Fruit fly (Drosophila melanogaster) S2 (cell line): ENCODE measurements around the gene Jhbp11.

Source experiments
- CG8478 ChIP-seq: fragments of >200 bp; optimal IDR thresholded peaks from 2 replicates; lab custom pipeline; 2018
- CTCF ChIP-seq, 2 experiments: fragments of >200 bp; optimal IDR thresholded peaks; 2 replicates each; lab custom pipeline; 2018

DNA sequence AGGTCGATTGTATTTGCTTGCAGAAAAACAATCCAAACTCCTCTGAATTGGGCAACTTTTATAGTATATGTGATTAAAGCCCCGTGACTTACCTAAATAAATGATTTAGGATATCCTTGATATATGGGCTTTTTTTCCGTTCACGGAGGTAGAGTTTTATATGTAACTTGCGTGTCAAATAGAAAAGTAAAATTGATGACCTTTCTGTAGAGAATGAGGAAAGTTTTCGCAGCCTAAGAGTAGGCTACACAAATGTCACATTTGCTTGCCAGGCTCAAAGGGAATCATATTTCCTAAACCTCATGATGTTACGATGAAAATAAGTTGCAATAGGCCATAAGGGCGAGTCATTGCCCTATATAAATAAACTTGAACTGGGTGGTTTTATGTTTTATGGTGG is 44.9 kb upstream of the Jhbp11 start:
- TF ChIP-seq CTCF (optimal IDR thresholded peaks at IDR 0.05; lab: Kevin White, UChicago) (no peak), CG8478 (lab: Kevin White, UChicago) (no peak)
